Fruit fly (Drosophila melanogaster): ENCODE measurements around the gene sl.

DNA sequence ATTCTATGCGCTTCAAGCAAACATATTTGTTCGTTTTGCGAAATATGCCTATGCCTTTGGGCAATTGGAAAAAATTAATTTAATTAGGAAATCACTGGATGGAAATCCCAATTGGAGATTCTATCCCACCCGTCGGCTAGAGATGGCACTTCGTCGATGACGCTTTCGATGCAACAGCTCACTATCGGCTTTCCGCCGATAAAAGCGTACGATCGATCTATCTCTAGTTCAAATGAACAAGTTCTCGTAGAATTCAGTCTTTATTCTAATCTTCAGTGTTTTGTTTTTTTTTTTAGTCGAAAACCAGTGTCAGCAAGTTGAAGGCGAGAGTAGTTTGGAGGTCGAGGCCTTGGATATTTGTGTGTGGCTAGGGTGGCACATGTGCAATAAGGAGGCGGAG, 27.1 kb upstream of the sl start, which contains the start of the genes CG9917 and CG32579:
- TF ChIP-seq CG34376 (GFP tag; optimal IDR thresholded peaks at IDR 0.05) (peak; percentile 13), nerfin-1 (tag; optimal IDR thresholded peaks at IDR 0.05) (no peak), CHES-1-like (GFP tag; optimal IDR thresholded peaks at IDR 0.05) (no peak), dpn (GFP tag; optimal IDR thresholded peaks at IDR 0.05) (no peak), CG3726 (GFP tag; IDR thresholded peaks at IDR 0.05) (no peak), Elba2 (GFP tag; optimal IDR thresholded peaks at IDR 0.05) (peak; percentile 97), nau (GFP tag; optimal IDR thresholded peaks at IDR 0.05) (no peak), pita (GFP tag; optimal IDR thresholded peaks at IDR 0.05) (no peak), CG6854 (GFP tag; optimal IDR thresholded peaks at IDR 0.05) (no peak), CG11247 (GFP tag; IDR thresholded peaks at IDR 0.05) (no peak)

All from whole organism, embryonic.